Fruit fly (Drosophila melanogaster): Measurements from ENCODE around the gene CG3448.

- TF ChIP-seq pan (optimal IDR thresholded peaks at IDR 0.05) (no peak), usp (GFP tag; optimal IDR thresholded peaks at IDR 0.05) (no peak), psq (optimal IDR thresholded peaks at IDR 0.05) (no peak), Dll (optimal IDR thresholded peaks at IDR 0.05) (no peak), EcR (GFP tag; optimal IDR thresholded peaks at IDR 0.05) (no peak)
Observed at dm6 chr3L:9417288-9417687, 34.1 kb downstream of the CG3448 start, which contains the start of gene CG3982.
